Fruit fly (Drosophila melanogaster) whole organism, embryonic: Measurements from ENCODE around the gene Sr-CI.
A peak's percentile ranks its signal among the peaks of the same experiment; 100 is the strongest.

Source experiments
- BtbVII ChIP-seq: fragments of 200-800 bp; sonication (Bioruptor generic); optimal IDR thresholded peaks from 3 replicates; lab custom pipeline; 2017; ENCODE audit warnings: missing biosample characterization, mild to moderate bottlenecking, missing genetic modification characterization
- CG10366 ChIP-seq: fragments of 200-800 bp; sonication (Bioruptor generic); IDR thresholded peaks from 2 replicates; pipeline ENCODE4 v1.3.6; 2022; ENCODE audit warnings: missing biosample characterization, missing genetic modification characterization
- CG10543 ChIP-seq: fragments of 200-800 bp; sonication (Bioruptor generic); optimal IDR thresholded peaks from 3 replicates; lab custom pipeline; 2017; ENCODE audit warnings: missing biosample characterization, mild to moderate bottlenecking, missing genetic modification characterization, moderate library complexity
- CG10565 ChIP-seq: fragments of 200-800 bp; sonication (Bioruptor generic); optimal IDR thresholded peaks from 3 replicates; lab custom pipeline; 2016; ENCODE audit warnings: missing biosample characterization, mild to moderate bottlenecking, missing genetic modification characterization
- CG11085 ChIP-seq: fragments of 200-800 bp; sonication (Bioruptor generic); IDR thresholded peaks from 2 replicates; pipeline ENCODE4 v1.3.6; 2022; ENCODE audit warnings: missing biosample characterization, missing genetic modification characterization
- CG11695 ChIP-seq: fragments of 200-800 bp; sonication (Bioruptor generic); IDR thresholded peaks from 3 replicates; pipeline ENCODE4 v1.3.6; 2022; ENCODE audit warnings: missing biosample characterization, missing genetic modification characterization
- CG12219 ChIP-seq: fragments of 200-800 bp; sonication (Bioruptor generic); optimal IDR thresholded peaks from 3 replicates; lab custom pipeline; 2018; ENCODE audit warnings: missing biosample characterization, mild to moderate bottlenecking, missing genetic modification characterization
- CG13296 ChIP-seq: fragments of 200-800 bp; sonication (Bioruptor generic); optimal IDR thresholded peaks from 3 replicates; lab custom pipeline; 2018; ENCODE audit warnings: missing biosample characterization, mild to moderate bottlenecking, missing genetic modification characterization
- CG14965 ChIP-seq: fragments of 200-800 bp; sonication (Bioruptor generic); optimal IDR thresholded peaks from 2 replicates; lab custom pipeline; 2016; ENCODE audit warnings: missing biosample characterization, missing genetic modification characterization, borderline replicate concordance
- CG17612 ChIP-seq: fragments of 200-800 bp; sonication (Bioruptor generic); IDR thresholded peaks from 2 replicates; pipeline ENCODE4 v1.3.6; 2022; ENCODE audit warnings: missing biosample characterization, missing genetic modification characterization
- CG17829 ChIP-seq: fragments of 200-800 bp; optimal IDR thresholded peaks from 2 replicates; lab custom pipeline; 2019; ENCODE audit warnings: missing biosample characterization, mild to moderate bottlenecking, missing genetic modification characterization, moderate library complexity
- CG18476 ChIP-seq: fragments of 200-800 bp; sonication (Bioruptor generic); optimal IDR thresholded peaks from 2 replicates; lab custom pipeline; 2016; ENCODE audit warnings: missing biosample characterization, mild to moderate bottlenecking, missing genetic modification characterization
- CG3847 ChIP-seq: fragments of 200-800 bp; sonication (Bioruptor generic); IDR thresholded peaks from 2 replicates; pipeline ENCODE4 v1.3.6; 2022; ENCODE audit warnings: missing biosample characterization, missing genetic modification characterization
- CG6689 ChIP-seq: fragments of 200-800 bp; sonication (Bioruptor generic); IDR thresholded peaks from 2 replicates; pipeline ENCODE4 v1.3.6; 2022; ENCODE audit warnings: missing biosample characterization, missing genetic modification characterization
- CG6854 ChIP-seq: fragments of 200-800 bp; sonication (Bioruptor generic); optimal IDR thresholded peaks from 3 replicates; lab custom pipeline; 2017; ENCODE audit warnings: missing biosample characterization, mild to moderate bottlenecking, missing genetic modification characterization
- CG8281 ChIP-seq: fragments of 200-800 bp; sonication (Bioruptor generic); optimal IDR thresholded peaks from 2 replicates; lab custom pipeline; 2018; ENCODE audit warnings: missing biosample characterization, mild to moderate bottlenecking, missing genetic modification characterization, moderate library complexity
- CG8944 ChIP-seq: fragments of 200-800 bp; sonication (Bioruptor generic); optimal IDR thresholded peaks from 3 replicates; lab custom pipeline; 2016; ENCODE audit warnings: missing biosample characterization, missing genetic modification characterization
- Dfd ChIP-seq, 2 experiments: fragments of >200 bp; optimal IDR thresholded peaks; 2 replicates each; lab custom pipeline; 2017; ENCODE audit warnings: missing biosample characterization in 2 of 2, missing genetic modification characterization in 2 of 2
- Dip3 ChIP-seq: fragments of 200-800 bp; sonication (Bioruptor generic); optimal IDR thresholded peaks from 3 replicates; lab custom pipeline; 2016; ENCODE audit warnings: missing biosample characterization, missing genetic modification characterization
- Drgx ChIP-seq: fragments of 200-800 bp; sonication (Bioruptor generic); IDR thresholded peaks from 2 replicates; pipeline ENCODE4 v1.3.6; 2022; ENCODE audit warnings: missing biosample characterization, missing genetic modification characterization
- Fer1 ChIP-seq: fragments of 200-800 bp; sonication (Bioruptor generic); optimal IDR thresholded peaks from 2 replicates; lab custom pipeline; 2017; ENCODE audit warnings: missing biosample characterization, mild to moderate bottlenecking, missing genetic modification characterization
- GATAe ChIP-seq: fragments of 200-800 bp; sonication (Bioruptor generic); conservative IDR thresholded peaks from 2 replicates; pipeline ENCODE4 v1.3.6; 2022; ENCODE audit warnings: missing biosample characterization, missing genetic modification characterization
- Hmx ChIP-seq: fragments of 200-800 bp; sonication (Bioruptor generic); optimal IDR thresholded peaks from 2 replicates; lab custom pipeline; 2016; ENCODE audit warnings: missing biosample characterization, missing genetic modification characterization
- Lhr ChIP-seq: fragments of 200-800 bp; sonication (Bioruptor generic); optimal IDR thresholded peaks from 3 replicates; lab custom pipeline; 2017; ENCODE audit warnings: mild to moderate bottlenecking, missing biosample characterization, missing genetic modification reagents, missing genetic modification characterization
- Lpt ChIP-seq: fragments of >200 bp; optimal IDR thresholded peaks from 2 replicates; lab custom pipeline; 2018; ENCODE audit warnings: missing biosample characterization, missing genetic modification characterization
- Med ChIP-seq: fragments of 200-800 bp; sonication (Bioruptor generic); peaks from one replicate; lab custom pipeline; 2016; ENCODE audit warnings: missing biosample characterization, missing genetic modification characterization, mild to moderate bottlenecking, inconsistent platforms, moderate library complexity
- Poxn ChIP-seq: fragments of 200-800 bp; sonication (Bioruptor generic); IDR thresholded peaks from 2 replicates; pipeline ENCODE4 v1.3.6; 2022; ENCODE audit warnings: missing biosample characterization, missing genetic modification characterization
- Spps ChIP-seq: fragments of 200-800 bp; sonication (Bioruptor generic); optimal IDR thresholded peaks from 2 replicates; lab custom pipeline; 2018; ENCODE audit warnings: missing biosample characterization, mild to moderate bottlenecking, missing genetic modification characterization
- Sry-δ ChIP-seq: fragments of 200-800 bp; sonication (Bioruptor generic); optimal IDR thresholded peaks from 2 replicates; lab custom pipeline; 2016; ENCODE audit warnings: missing biosample characterization, missing genetic modification characterization
- Ssrp ChIP-seq: fragments of 200-800 bp; sonication (Bioruptor generic); optimal IDR thresholded peaks from 2 replicates; lab custom pipeline; 2018; ENCODE audit warnings: missing biosample characterization, mild to moderate bottlenecking, missing genetic modification characterization, moderate library complexity
- Stat92E ChIP-seq, 3 experiments: fragments of >200 bp in 2 of 3; fragments of 200-800 bp in 1 of 3; sonication (Bioruptor generic) in 1 of 3; optimal IDR thresholded peaks; 2 replicates each; lab custom pipeline; 2017 to 2019; ENCODE audit warnings: missing biosample characterization in 3 of 3, missing genetic modification characterization in 3 of 3, mild to moderate bottlenecking in 1 of 3, moderate library complexity in 1 of 3
- cg ChIP-seq: fragments of 200-800 bp; sonication (Bioruptor generic); optimal IDR thresholded peaks from 3 replicates; lab custom pipeline; 2019; ENCODE audit warnings: missing biosample characterization, mild to moderate bottlenecking, missing genetic modification characterization, moderate library complexity
- crol ChIP-seq: fragments of 200-800 bp; sonication (Bioruptor generic); IDR thresholded peaks from 2 replicates; pipeline ENCODE4 v1.3.6; 2022; ENCODE audit warnings: missing biosample characterization, missing genetic modification characterization
- ems ChIP-seq: fragments of 200-800 bp; sonication (Bioruptor generic); optimal IDR thresholded peaks from 3 replicates; lab custom pipeline; 2016; ENCODE audit warnings: missing biosample characterization, missing genetic modification characterization
- ewg ChIP-seq: fragments of 200-800 bp; sonication (Bioruptor generic); optimal IDR thresholded peaks from 3 replicates; lab custom pipeline; 2017; ENCODE audit warnings: mild to moderate bottlenecking, missing biosample characterization, missing genetic modification reagents, missing genetic modification characterization
- fd102C ChIP-seq: fragments of 200-800 bp; sonication (Bioruptor generic); optimal IDR thresholded peaks from 2 replicates; lab custom pipeline; 2018; ENCODE audit warnings: missing biosample characterization, mild to moderate bottlenecking, missing genetic modification characterization, moderate library complexity
- jumu ChIP-seq: fragments of 200-800 bp; sonication (Bioruptor generic); optimal IDR thresholded peaks from 3 replicates; lab custom pipeline; 2016; ENCODE audit warnings: missing biosample characterization, missing genetic modification characterization
- nerfin-1 ChIP-seq: fragments of 200-800 bp; sonication (Bioruptor generic); optimal IDR thresholded peaks from 3 replicates; lab custom pipeline; 2019; ENCODE audit warnings: missing biosample characterization, mild to moderate bottlenecking, missing genetic modification characterization, moderate library complexity
- p53 ChIP-seq: fragments of 200-800 bp; sonication (Bioruptor generic); optimal IDR thresholded peaks from 2 replicates; lab custom pipeline; 2016; ENCODE audit warnings: missing biosample characterization, missing genetic modification characterization
- prd ChIP-seq, 3 experiments: fragments of >200 bp in 2 of 3; fragments of 200-800 bp in 1 of 3; sonication (Bioruptor generic) in 1 of 3; optimal IDR thresholded peaks in 2 of 3; IDR thresholded peaks in 1 of 3; 2 replicates in 2 of 3; 3 replicates in 1 of 3; pipeline versions ENCODE4 v1.3.6 to Lab custom; 2017 to 2022; ENCODE audit warnings: missing biosample characterization in 1 of 3, missing genetic modification characterization in 1 of 3
- sd ChIP-seq: fragments of 200-800 bp; sonication (Bioruptor generic); optimal IDR thresholded peaks from 3 replicates; lab custom pipeline; 2018; ENCODE audit warnings: missing biosample characterization, mild to moderate bottlenecking, missing genetic modification characterization, moderate library complexity
- slbo ChIP-seq: fragments of 200-800 bp; sonication (Bioruptor generic); IDR thresholded peaks from 2 replicates; pipeline ENCODE4 v1.3.6; 2022; ENCODE audit warnings: missing biosample characterization, missing genetic modification characterization
- slp2 ChIP-seq: fragments of 200-800 bp; sonication (Bioruptor generic); optimal IDR thresholded peaks from 2 replicates; lab custom pipeline; 2016; ENCODE audit warnings: missing biosample characterization, missing genetic modification characterization
- sqz ChIP-seq: fragments of 200-800 bp; sonication (Bioruptor generic); optimal IDR thresholded peaks from 3 replicates; lab custom pipeline; 2018; ENCODE audit warnings: missing biosample characterization, mild to moderate bottlenecking, missing genetic modification characterization
- sug ChIP-seq: fragments of 200-800 bp; optimal IDR thresholded peaks from 2 replicates; lab custom pipeline; 2019; ENCODE audit warnings: missing biosample characterization, mild to moderate bottlenecking, missing genetic modification characterization, moderate library complexity
- wdn ChIP-seq: fragments of 200-800 bp; sonication (Bioruptor generic); IDR thresholded peaks from 2 replicates; pipeline ENCODE4 v1.3.6; 2022; ENCODE audit warnings: missing biosample characterization, missing genetic modification characterization
- wek ChIP-seq: fragments of 200-800 bp; sonication (Bioruptor generic); optimal IDR thresholded peaks from 3 replicates; lab custom pipeline; 2018; ENCODE audit warnings: missing biosample characterization, mild to moderate bottlenecking, missing genetic modification characterization, moderate library complexity
- z ChIP-seq: fragments of 200-800 bp; sonication (Bioruptor generic); IDR thresholded peaks from 3 replicates; pipeline ENCODE4 v1.3.6; 2022; ENCODE audit warnings: missing biosample characterization, missing genetic modification characterization
- zf30C ChIP-seq: fragments of 200-800 bp; sonication (Bioruptor generic); optimal IDR thresholded peaks from 3 replicates; lab custom pipeline; 2018; ENCODE audit warnings: missing biosample characterization, mild to moderate bottlenecking, missing genetic modification characterization
- zfh1 ChIP-seq: fragments of 200-800 bp; sonication (Bioruptor generic); IDR thresholded peaks from 3 replicates; pipeline ENCODE4 v1.3.6; 2022; ENCODE audit warnings: missing biosample characterization, missing genetic modification characterization
- zfh2 ChIP-seq: fragments of 200-800 bp; sonication (Bioruptor generic); optimal IDR thresholded peaks from 2 replicates; lab custom pipeline; 2016; ENCODE audit warnings: missing biosample characterization, missing genetic modification characterization

The Sr-CI gene

DNA sequence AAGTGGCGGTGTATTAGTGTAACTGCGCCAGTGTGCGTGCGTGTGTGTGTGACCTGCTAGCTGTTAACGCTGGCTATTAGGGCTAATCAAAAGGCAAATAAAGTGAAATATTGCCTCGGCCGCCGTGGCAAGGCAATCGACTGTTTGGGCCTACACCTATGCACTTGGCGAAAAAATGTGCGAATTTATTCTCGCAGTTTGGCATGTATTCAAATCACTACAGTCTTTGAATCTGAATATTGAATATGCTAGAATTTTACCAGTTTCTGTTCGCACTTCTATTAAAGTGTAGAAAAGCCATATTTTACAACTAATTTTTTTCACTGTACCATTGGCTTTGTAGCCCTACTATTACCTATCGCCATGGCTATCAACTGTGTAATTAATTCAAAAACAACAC lies 40.7 kb upstream of the Sr-CI start (continued):
- TF ChIP-seq CG12219 (GFP tag; lab: Kevin White, UChicago) (peak; percentile 64), CG14965 (no peak), CG17612 (peak; percentile 58), ems (peak; percentile 48), Lpt (GFP tag; lab: Kevin White, UChicago) (no peak), wek (GFP tag; lab: Kevin White, UChicago) (no peak), Stat92E (GFP tag; optimal IDR thresholded peaks at IDR 0.05; lab: Kevin White, UChicago) (no peak), zfh1 (GFP tag; lab: Robert Waterston, UW) (peak; percentile 88), Hmx (no peak), slp2 (GFP tag; lab: Kevin White, UChicago) (peak; percentile 45), CG3847 (GFP tag; lab: Robert Waterston, UW) (peak; percentile 67), Poxn (GFP tag; lab: Robert Waterston, UW) (no peak), CG10543 (GFP tag; lab: Kevin White, UChicago) (peak; percentile 15), CG18476 (GFP tag; lab: Kevin White, UChicago) (peak; percentile 40), CG10366 (GFP tag; lab: Robert Waterston, UW) (peak; percentile 85), Drgx (GFP tag; lab: Robert Waterston, UW) (peak; percentile 70), Dip3 (no peak), CG6689 (GFP tag; lab: Robert Waterston, UW) (peak; percentile 81), CG11085 (peak; percentile 38; the same call in 1 of the 2 replicates), GATAe (GFP tag; lab: Robert Waterston, UW) (peak; percentile 14; the same call in 1 of the 2 replicates), cg (GFP tag; lab: Kevin White, UChicago) (peak; percentile 51), Spps (tag; lab: Kevin White, UChicago) (no peak), sqz (no peak), CG17829 (tag; lab: Kevin White, UChicago) (peak; percentile 48), sd (peak; percentile 8), jumu (peak; percentile 69), z (0 out of 3 replicates have a peak, but pooled peaks have one; percentile 34), Med (GFP tag; lab: Kevin White, UChicago) (peak; percentile 94), prd (optimal IDR thresholded peaks at IDR 0.05; lab: Kevin White, UChicago) (no peak), prd (GFP tag; IDR thresholded peaks at IDR 0.05; lab: Robert Waterston, UW) (peak; percentile 85), ewg (GFP tag; lab: Kevin White, UChicago) (peak; percentile 64), p53 (GFP tag; lab: Kevin White, UChicago) (no peak), fd102C (GFP tag; lab: Kevin White, UChicago) (no peak), nerfin-1 (peak; percentile 32), Ssrp (tag; lab: Kevin White, UChicago) (peak; percentile 53), Dfd (GFP tag; optimal IDR thresholded peaks at IDR 0.05; lab: Kevin White, UChicago) (no peak), sug (peak; percentile 5), slbo (GFP tag; lab: Robert Waterston, UW) (peak; percentile 85), wdn (peak; percentile 47; the same call in 1 of the 2 replicates), CG11695 (GFP tag; lab: Robert Waterston, UW) (peak; percentile 88), Fer1 (GFP tag; lab: Kevin White, UChicago) (peak; percentile 56), CG8944 (GFP tag; lab: Kevin White, UChicago) (peak; percentile 84), CG10565 (GFP tag; lab: Kevin White, UChicago) (no peak), CG13296 (peak; percentile 64), CG8281 (tag; lab: Kevin White, UChicago) (peak; percentile 27), zf30C (peak; percentile 44), BtbVII (GFP tag; lab: Kevin White, UChicago) (peak; percentile 54), Sry-δ (peak; percentile 26), zfh2 (GFP tag; lab: Kevin White, UChicago) (peak; percentile 45), CG6854 (no peak), crol (GFP tag; lab: Robert Waterston, UW) (no peak), Lhr (GFP tag; lab: Kevin White, UChicago) (no peak)
